Fruit fly (Drosophila melanogaster): Measurements from ENCODE around the gene ppan.

The ppan gene

DNA sequence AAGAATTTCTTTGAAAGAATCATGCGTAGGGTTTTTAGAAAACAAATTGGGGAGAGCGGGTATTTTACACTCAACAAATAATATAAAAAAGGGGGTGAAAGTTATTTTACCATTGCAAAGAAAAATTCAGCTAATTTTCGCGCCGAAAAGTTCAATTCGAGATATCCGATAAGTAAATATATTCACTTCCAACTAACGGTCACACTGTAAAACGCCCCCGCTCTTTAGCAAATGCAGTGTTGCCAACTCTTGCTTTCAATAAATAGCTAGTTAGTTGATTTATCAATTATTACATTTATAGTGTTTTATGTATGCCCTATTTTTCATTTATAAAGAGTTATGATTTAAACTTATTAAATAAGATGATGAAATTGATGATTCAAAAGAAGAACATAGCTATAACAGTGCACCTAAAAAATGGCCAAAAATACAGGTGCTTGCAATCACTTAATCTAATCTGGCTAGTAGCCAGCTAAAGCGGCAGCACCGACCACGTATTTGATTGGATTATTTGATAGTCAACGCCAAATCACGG is 22.2 kb downstream of the ppan start, which contains the start of gene meigo (continued):
- TF ChIP-seq ind (GFP tag; optimal IDR thresholded peaks at IDR 0.05) (peak; percentile 70), CG10147 (GFP tag; optimal IDR thresholded peaks at IDR 0.05) (peak; percentile 78), Myb (GFP tag; optimal IDR thresholded peaks at IDR 0.05) (peak; percentile 20), CG6254 (GFP tag; optimal IDR thresholded peaks at IDR 0.05) (no peak), CG32532 (GFP tag; IDR thresholded peaks at IDR 0.05) (peak; percentile 72), CG10267 (tag; optimal IDR thresholded peaks at IDR 0.05) (peak; percentile 78), CG14710 (tag; optimal IDR thresholded peaks at IDR 0.05) (peak; percentile 83), CG7928 (GFP tag; optimal IDR thresholded peaks at IDR 0.05) (no peak), gcm (GFP tag; optimal IDR thresholded peaks at IDR 0.05) (peak; percentile 51), oc (tag; optimal IDR thresholded peaks at IDR 0.05) (no peak), esg (GFP tag; conservative IDR thresholded peaks at IDR 0.05) (peak; percentile 62), lmd (GFP tag; IDR thresholded peaks at IDR 0.05) (peak; percentile 76), dpn (GFP tag; optimal IDR thresholded peaks at IDR 0.05) (peak; percentile 62 to 72), CG30020 (tag; optimal IDR thresholded peaks at IDR 0.05) (peak; percentile 74), chm (GFP tag; IDR thresholded peaks at IDR 0.05) (no peak), Ets65A (GFP tag) (peak; percentile 94), Max (GFP tag; optimal IDR thresholded peaks at IDR 0.05) (peak; percentile 70), dysf (GFP tag; IDR thresholded peaks at IDR 0.05) (peak; percentile 71; the same call in 2 of the 3 replicates), Neu2 (GFP tag; optimal IDR thresholded peaks at IDR 0.05; ENCODE audit: borderline replicate concordance) (no peak), Rfx (GFP tag; IDR thresholded peaks at IDR 0.05) (peak; percentile 81), abd-A (tag; optimal IDR thresholded peaks at IDR 0.05) (no peak), CG13123 (GFP tag; optimal IDR thresholded peaks at IDR 0.05) (peak; percentile 44), sens-2 (GFP tag; IDR thresholded peaks at IDR 0.05) (0 out of 2 replicates have a peak, but pooled peaks have one; percentile 33), HLH4C (GFP tag; IDR thresholded peaks at IDR 0.05; ENCODE audit: partially characterized antibody) (no peak), CG2120 (GFP tag; optimal IDR thresholded peaks at IDR 0.05) (peak; percentile 87), D19A (tag; optimal IDR thresholded peaks at IDR 0.05) (no peak), Hand (GFP tag; optimal IDR thresholded peaks at IDR 0.05) (peak; percentile 20), Xrp1 (GFP tag; IDR thresholded peaks at IDR 0.05) (peak; percentile 78), CG11247 (GFP tag; IDR thresholded peaks at IDR 0.05) (peak; percentile 53; the same call in 1 of the 2 replicates), CG1602 (GFP tag; optimal IDR thresholded peaks at IDR 0.05) (peak; percentile 35), kay (GFP tag; optimal IDR thresholded peaks at IDR 0.05) (peak; percentile 41), NfI (GFP tag; optimal IDR thresholded peaks at IDR 0.05) (peak; percentile 70), CG5245 (GFP tag; optimal IDR thresholded peaks at IDR 0.05) (peak; percentile 29), Stat92E (GFP tag; optimal IDR thresholded peaks at IDR 0.05) (peak in 1 of 3 experiments; percentile 63), pros (GFP tag; optimal IDR thresholded peaks at IDR 0.05) (no peak), CG7357 (GFP tag; IDR thresholded peaks at IDR 0.05) (0 out of 3 replicates have a peak, but pooled peaks have one; percentile 31), vnd (GFP tag; IDR thresholded peaks at IDR 0.05; ENCODE audit: partially characterized antibody) (no peak), CG6654 (GFP tag; optimal IDR thresholded peaks at IDR 0.05) (no peak), CG2712 (tag; optimal IDR thresholded peaks at IDR 0.05) (peak; percentile 83), Hr78 (GFP tag; optimal IDR thresholded peaks at IDR 0.05) (no peak), tgo (GFP tag; IDR thresholded peaks at IDR 0.05) (peak; percentile 66), CG11696 (GFP tag; IDR thresholded peaks at IDR 0.05) (no peak), pan (optimal IDR thresholded peaks at IDR 0.05) (no peak), pan (GFP tag; optimal IDR thresholded peaks at IDR 0.05 in 1 of 2, IDR thresholded peaks at IDR 0.05 in 1 of 2) (peak in 1 of 2 experiments; percentile 60), klu (GFP tag; IDR thresholded peaks at IDR 0.05) (peak; percentile 99), NC2β (GFP tag; optimal IDR thresholded peaks at IDR 0.05) (peak; percentile 36), seq (GFP tag; IDR thresholded peaks at IDR 0.05) (no peak), mirr (GFP tag; optimal IDR thresholded peaks at IDR 0.05) (peak; percentile 10), CG12659 (GFP tag; optimal IDR thresholded peaks at IDR 0.05) (peak; percentile 87), CG8359 (GFP tag; optimal IDR thresholded peaks at IDR 0.05; ENCODE audit: borderline replicate concordance) (no peak)
